Worm (Caenorhabditis elegans) whole organism, mixed stage, embryonic: Measurements from ENCODE around the gene F17C11.12.

Experiments
- M03D4.4 ChIP-seq: sonication (generic microtip); optimal IDR thresholded peaks from 2 replicates; lab custom pipeline; 2017; ENCODE audit warnings: mild to moderate bottlenecking, missing genetic modification characterization, missing compliant biosample characterization
- bed-3 ChIP-seq: fragments of 200-800 bp; sonication (Bioruptor generic); optimal IDR thresholded peaks from 3 replicates; lab custom pipeline; 2018; ENCODE audit warnings: mild to moderate bottlenecking, missing genetic modification characterization, moderate library complexity, missing compliant biosample characterization
- ceh-39 ChIP-seq: fragments of 150-350 bp; optimal IDR thresholded peaks from 2 replicates; lab custom pipeline; 2014; ENCODE audit warnings: missing biosample characterization, missing genetic modification characterization
- ceh-83 ChIP-seq: fragments of 200-800 bp; sonication (Bioruptor generic); optimal IDR thresholded peaks from 2 replicates; lab custom pipeline; 2018; ENCODE audit warnings: mild to moderate bottlenecking, missing genetic modification characterization, missing compliant biosample characterization
- ces-1 ChIP-seq: fragments of 150-350 bp; optimal IDR thresholded peaks from 2 replicates; lab custom pipeline; 2014; ENCODE audit warnings: missing biosample characterization, missing genetic modification reagents, missing genetic modification characterization
- cnd-1 ChIP-seq: fragments of 200-800 bp; sonication (Bioruptor generic); optimal IDR thresholded peaks from 2 replicates; lab custom pipeline; 2018; ENCODE audit warnings: mild to moderate bottlenecking, missing genetic modification characterization, missing compliant biosample characterization
- drap-1 ChIP-seq: fragments of 200-800 bp; sonication (Bioruptor generic); optimal IDR thresholded peaks from 3 replicates; lab custom pipeline; 2018; ENCODE audit warnings: mild to moderate bottlenecking, missing genetic modification characterization, missing compliant biosample characterization
- elt-1 ChIP-seq: sonication (generic microtip); optimal IDR thresholded peaks from 2 replicates; lab custom pipeline; 2017; ENCODE audit warnings: missing genetic modification characterization, mild to moderate bottlenecking, missing compliant biosample characterization, antibody characterized with exemption, moderate library complexity, borderline replicate concordance; ENCODE audit not compliant: insufficient read depth
- elt-3 ChIP-seq: fragments of 150-350 bp; optimal IDR thresholded peaks from 2 replicates; lab custom pipeline; 2014; ENCODE audit warnings: missing biosample characterization, missing genetic modification characterization
- flh-1 ChIP-seq: fragments of 200-800 bp; sonication (Bioruptor generic); optimal IDR thresholded peaks from 2 replicates; lab custom pipeline; 2018; ENCODE audit warnings: mild to moderate bottlenecking, missing genetic modification characterization, moderate library complexity, missing compliant biosample characterization
- ham-2 ChIP-seq: fragments of 200-800 bp; sonication (Bioruptor generic); optimal IDR thresholded peaks from 2 replicates; lab custom pipeline; 2018; ENCODE audit warnings: mild to moderate bottlenecking, missing genetic modification characterization, missing compliant biosample characterization
- hlh-1 ChIP-seq: fragments of 150-350 bp; optimal IDR thresholded peaks from 2 replicates; lab custom pipeline; 2014; ENCODE audit warnings: missing biosample characterization, missing genetic modification reagents, missing genetic modification characterization
- lin-13 ChIP-seq: fragments of 150-350 bp; optimal IDR thresholded peaks from 2 replicates; lab custom pipeline; 2014; ENCODE audit warnings: missing biosample characterization, missing genetic modification characterization
- lin-32 ChIP-seq: fragments of 200-800 bp; sonication (Bioruptor generic); optimal IDR thresholded peaks from 2 replicates; lab custom pipeline; 2018; ENCODE audit warnings: mild to moderate bottlenecking, missing genetic modification characterization, missing compliant biosample characterization
- lsy-2 ChIP-seq: fragments of 150-350 bp; optimal IDR thresholded peaks from 2 replicates; lab custom pipeline; 2014; ENCODE audit warnings: missing biosample characterization, missing genetic modification characterization
- mab-5 ChIP-seq: fragments of 150-350 bp; optimal IDR thresholded peaks from 2 replicates; lab custom pipeline; 2014; ENCODE audit warnings: missing biosample characterization, missing genetic modification characterization
- mep-1 ChIP-seq: fragments of 150-350 bp; optimal IDR thresholded peaks from 2 replicates; lab custom pipeline; 2017; ENCODE audit warnings: missing biosample characterization, missing genetic modification reagents, missing genetic modification characterization, inconsistent platforms
- mls-2 ChIP-seq: sonication (generic microtip); optimal IDR thresholded peaks from 2 replicates; lab custom pipeline; 2016; ENCODE audit warnings: mild to moderate bottlenecking, missing genetic modification characterization, moderate library complexity, missing compliant biosample characterization
- nhr-12 ChIP-seq: fragments of 150-350 bp; optimal IDR thresholded peaks from 2 replicates; lab custom pipeline; 2014; ENCODE audit warnings: missing biosample characterization, missing genetic modification characterization
- nhr-2 ChIP-seq: fragments of 150-350 bp; optimal IDR thresholded peaks from 2 replicates; lab custom pipeline; 2014; ENCODE audit warnings: missing biosample characterization, missing genetic modification characterization
- nhr-237 ChIP-seq: fragments of 150-350 bp; optimal IDR thresholded peaks from 2 replicates; lab custom pipeline; 2014; ENCODE audit warnings: missing biosample characterization, missing genetic modification characterization
- nhr-28 ChIP-seq: fragments of 150-350 bp; optimal IDR thresholded peaks from 2 replicates; lab custom pipeline; 2014; ENCODE audit warnings: missing biosample characterization, missing genetic modification characterization
- nhr-76 ChIP-seq: sonication (generic microtip); optimal IDR thresholded peaks from 2 replicates; lab custom pipeline; 2017; ENCODE audit warnings: missing biosample characterization, missing genetic modification characterization
- pha-4 ChIP-seq: fragments of 150-350 bp; optimal IDR thresholded peaks from 2 replicates; lab custom pipeline; 2018; ENCODE audit warnings: missing biosample characterization, missing genetic modification reagents, missing genetic modification characterization
- sem-2 ChIP-seq: fragments of 200-800 bp; sonication (Bioruptor generic); optimal IDR thresholded peaks from 2 replicates; lab custom pipeline; 2018; ENCODE audit warnings: mild to moderate bottlenecking, missing genetic modification characterization, missing compliant biosample characterization
- snpc-4 ChIP-seq: fragments of 150-350 bp; optimal IDR thresholded peaks from 2 replicates; lab custom pipeline; 2014; ENCODE audit warnings: missing biosample characterization, missing genetic modification characterization
- sptf-1 ChIP-seq: sonication (generic microtip); optimal IDR thresholded peaks from 2 replicates; lab custom pipeline; 2017; ENCODE audit warnings: mild to moderate bottlenecking, missing genetic modification characterization, moderate library complexity, missing compliant biosample characterization
- tbx-8 ChIP-seq: fragments of 200-800 bp; sonication (Bioruptor generic); optimal IDR thresholded peaks from 2 replicates; lab custom pipeline; 2018; ENCODE audit warnings: mild to moderate bottlenecking, missing genetic modification characterization, moderate library complexity, missing compliant biosample characterization
- unc-120 ChIP-seq: sonication (generic microtip); optimal IDR thresholded peaks from 2 replicates; lab custom pipeline; 2017; ENCODE audit warnings: missing genetic modification characterization, missing compliant biosample characterization; ENCODE audit not compliant: poor library complexity, severe bottlenecking
- unc-39 ChIP-seq: fragments of 150-350 bp; optimal IDR thresholded peaks from 2 replicates; lab custom pipeline; 2014; ENCODE audit warnings: missing biosample characterization, missing genetic modification characterization
- unc-62 ChIP-seq: fragments of 150-350 bp; optimal IDR thresholded peaks from 2 replicates; lab custom pipeline; 2014; ENCODE audit warnings: missing biosample characterization, missing genetic modification reagents, missing genetic modification characterization
- zip-8 ChIP-seq: fragments of 150-350 bp; optimal IDR thresholded peaks from 2 replicates; lab custom pipeline; 2014; ENCODE audit warnings: missing biosample characterization, missing genetic modification characterization
- ztf-11 ChIP-seq: fragments of 150-350 bp; optimal IDR thresholded peaks from 2 replicates; lab custom pipeline; 2014; ENCODE audit warnings: missing biosample characterization, missing genetic modification characterization

Gene F17C11.12

DNA sequence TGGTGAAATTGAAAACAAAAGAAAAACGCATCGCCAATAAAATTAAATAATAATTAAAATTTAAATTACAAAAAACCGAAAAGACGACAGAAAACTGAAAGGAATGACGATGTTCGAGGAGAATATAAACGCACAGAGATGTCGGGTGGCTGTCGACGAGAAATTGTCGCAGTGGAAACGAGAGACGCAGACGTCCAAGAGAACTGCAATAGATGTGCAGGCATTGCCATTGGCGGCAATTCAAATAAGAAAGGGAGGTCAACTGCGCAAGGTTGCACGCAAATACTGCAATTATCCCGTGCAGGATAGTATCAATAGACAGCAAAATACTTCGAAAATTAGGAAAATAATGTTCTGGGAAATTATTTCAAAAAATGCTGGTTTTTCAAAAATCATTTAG, 39.5 kb downstream of the F17C11.12 start (continued):
- TF ChIP-seq ham-2 (GFP tag; lab: Kevin White, UChicago) (peak; percentile 60), hlh-1 (peak; percentile 88), drap-1 (peak; percentile 88), cnd-1 (peak; percentile 74), nhr-237 (peak; percentile 97), ceh-83 (GFP tag; lab: Kevin White, UChicago) (peak; percentile 70)
- TF ChIP-seq, all 35 proteins: peak for 28

DNA sequence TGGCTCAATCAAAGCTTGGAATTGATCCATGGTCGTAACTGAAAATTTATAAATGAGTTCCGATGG, 39.8 kb downstream of the F17C11.12 start, which contains the start of gene sec-61.G:
TSS of gene sec-61.G (minus strand) at position 38 of the 66 bp plus-strand sequence.
- no peak for TF ChIP-seq unc-62 (GFP tag; lab: Kevin White, UChicago)
- TF ChIP-seq nhr-28 (tag; lab: Kevin White, UChicago) = no peak
- TF ChIP-seq elt-3 (tag; lab: Kevin White, UChicago) = no peak
- no peak for TF ChIP-seq unc-39
- no peak for TF ChIP-seq pha-4
- no peak for TF ChIP-seq ces-1 (GFP tag; lab: Kevin White, UChicago)
- TF ChIP-seq ceh-83 (GFP tag; lab: Kevin White, UChicago) = no peak
- no peak for TF ChIP-seq ham-2 (GFP tag; lab: Kevin White, UChicago)
- TF ChIP-seq nhr-12 = no peak
- TF ChIP-seq nhr-76 (tag; lab: Kevin White, UChicago) = no peak
- TF ChIP-seq lin-32 (GFP tag; lab: Kevin White, UChicago) = no peak
- no peak for TF ChIP-seq flh-1
- TF ChIP-seq cnd-1 = no peak
- TF ChIP-seq sptf-1 (tag; lab: Kevin White, UChicago) = no peak
- TF ChIP-seq ztf-11 (tag; lab: Kevin White, UChicago) = no peak
- TF ChIP-seq sem-2 (GFP tag; lab: Kevin White, UChicago) = no peak
- no peak for TF ChIP-seq zip-8 (tag; lab: Kevin White, UChicago)
- no peak for TF ChIP-seq tbx-8 (GFP tag; lab: Kevin White, UChicago)
- TF ChIP-seq elt-1 (tag; lab: Kevin White, UChicago) = no peak
- no peak for TF ChIP-seq M03D4.4 (tag; lab: Kevin White, UChicago)

DNA sequence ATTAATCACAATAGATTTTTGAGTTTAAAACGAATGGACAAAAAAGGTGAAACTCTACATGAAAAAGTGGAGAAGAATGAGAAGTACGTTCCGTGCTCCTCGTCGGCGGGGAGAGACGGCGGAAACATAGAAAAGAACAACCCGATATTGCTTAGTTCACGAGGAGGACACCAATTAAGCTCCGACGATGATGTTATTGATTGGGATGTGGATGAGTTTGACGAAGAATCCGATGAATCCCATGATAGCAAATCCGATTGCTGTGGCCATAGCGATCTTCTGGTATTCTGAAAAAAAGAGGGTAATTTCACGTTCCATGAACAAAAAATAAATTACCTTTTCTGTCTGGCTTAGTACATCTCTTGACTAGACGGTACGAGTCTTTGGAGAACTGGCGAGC, 40.0 kb downstream of the F17C11.12 start:
- TF ChIP-seq lsy-2 (tag; lab: Kevin White, UChicago) = no peak
- TF ChIP-seq hlh-1 = no peak
- no peak for TF ChIP-seq bed-3 (GFP tag; lab: Kevin White, UChicago)
- TF ChIP-seq nhr-28 (tag; lab: Kevin White, UChicago) = no peak
- TF ChIP-seq sem-2 (GFP tag; lab: Kevin White, UChicago) = no peak
- no peak for TF ChIP-seq unc-39
- no peak for TF ChIP-seq lin-32 (GFP tag; lab: Kevin White, UChicago)
- no peak for TF ChIP-seq nhr-2
- no peak for TF ChIP-seq ces-1 (GFP tag; lab: Kevin White, UChicago)
- TF ChIP-seq mab-5 (tag; lab: Kevin White, UChicago) = no peak
- no peak for TF ChIP-seq tbx-8 (GFP tag; lab: Kevin White, UChicago)
- no peak for TF ChIP-seq nhr-12
- TF ChIP-seq unc-120 = no peak
- TF ChIP-seq zip-8 (tag; lab: Kevin White, UChicago) = no peak
- TF ChIP-seq elt-3 (tag; lab: Kevin White, UChicago) = no peak

DNA sequence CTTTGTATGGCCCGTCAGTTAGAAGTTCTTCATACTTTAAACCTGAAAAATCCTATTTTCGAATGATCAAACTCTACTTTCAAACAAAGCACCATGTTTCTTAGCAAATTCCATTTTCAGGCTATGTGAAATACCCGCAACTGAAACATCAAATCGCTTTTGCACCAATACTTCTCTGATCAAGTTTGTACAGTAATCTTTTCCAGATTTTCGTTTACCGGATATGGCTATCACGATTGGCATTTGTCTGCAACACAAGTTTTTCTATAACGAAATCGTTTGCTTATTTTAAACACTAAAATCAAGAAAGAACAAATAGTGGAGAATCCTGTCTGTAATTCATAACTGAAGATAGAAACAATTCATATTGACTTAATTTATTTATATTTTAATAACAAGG, 40.4 kb downstream of the F17C11.12 start, which contains the start of gene F32D8.13:
TSS of gene F32D8.13 (minus strand) at position 249 of the 400 bp plus-strand sequence.
- no peak for TF ChIP-seq bed-3 (GFP tag; lab: Kevin White, UChicago)
- TF ChIP-seq nhr-76 (tag; lab: Kevin White, UChicago) = no peak
- TF ChIP-seq ceh-83 (GFP tag; lab: Kevin White, UChicago) = no peak
- no peak for TF ChIP-seq lin-32 (GFP tag; lab: Kevin White, UChicago)
- no peak for TF ChIP-seq ham-2 (GFP tag; lab: Kevin White, UChicago)
- no peak for TF ChIP-seq snpc-4
- TF ChIP-seq unc-62 (GFP tag; lab: Kevin White, UChicago) = no peak
- TF ChIP-seq mab-5 (tag; lab: Kevin White, UChicago) = no peak
- TF ChIP-seq zip-8 (tag; lab: Kevin White, UChicago) = no peak
- no peak for TF ChIP-seq ceh-39
- TF ChIP-seq elt-1 (tag; lab: Kevin White, UChicago) = no peak
- TF ChIP-seq mls-2 (tag; lab: Kevin White, UChicago) = no peak
- no peak for TF ChIP-seq flh-1

DNA sequence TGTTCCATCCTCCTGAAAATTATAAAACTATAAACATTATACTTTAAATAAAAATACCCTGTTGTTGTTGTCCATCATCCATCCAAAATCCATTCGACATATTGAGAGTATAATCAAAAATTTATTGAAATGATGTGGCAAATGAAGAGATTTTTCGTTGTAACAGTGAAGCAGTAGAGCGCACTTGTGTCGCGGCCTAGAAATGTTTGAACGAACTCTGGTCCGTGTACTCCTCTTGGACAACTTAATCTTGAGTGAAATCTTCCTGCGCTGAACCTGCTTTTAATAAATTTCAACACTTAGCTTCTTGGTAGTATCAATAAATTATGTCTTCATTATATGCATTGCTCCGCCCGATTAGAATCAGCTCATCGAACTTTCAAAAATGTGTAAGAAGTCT, 42.1 kb downstream of the F17C11.12 start, which contains the start of the genes F32D8.14 and F32D8.5:
TSS of gene F32D8.14 (minus strand) at position 188 of the 400 bp plus-strand sequence.
TSS of gene F32D8.5 (plus strand) at position 200 of the 400 bp plus-strand sequence.
- TF ChIP-seq hlh-1 (no peak), drap-1 (no peak), sptf-1 (tag; lab: Kevin White, UChicago) (peak; percentile 47), nhr-28 (tag; lab: Kevin White, UChicago) (no peak), unc-62 (GFP tag; lab: Kevin White, UChicago) (peak; percentile 47), lin-13 (tag; lab: Kevin White, UChicago) (peak; percentile 19), lsy-2 (tag; lab: Kevin White, UChicago) (peak; percentile 53), nhr-237 (peak; percentile 69), mep-1 (tag; lab: Kevin White, UChicago) (peak; percentile 60), ceh-39 (peak; percentile 2), flh-1 (no peak), ces-1 (GFP tag; lab: Kevin White, UChicago) (peak; percentile 65), pha-4 (peak; percentile 76), unc-120 (no peak), elt-1 (tag; lab: Kevin White, UChicago) (peak; percentile 37), cnd-1 (peak; percentile 7)
